Fruit fly (Drosophila melanogaster): ENCODE measurements around the gene CG6769.

The CG6769 gene

DNA sequence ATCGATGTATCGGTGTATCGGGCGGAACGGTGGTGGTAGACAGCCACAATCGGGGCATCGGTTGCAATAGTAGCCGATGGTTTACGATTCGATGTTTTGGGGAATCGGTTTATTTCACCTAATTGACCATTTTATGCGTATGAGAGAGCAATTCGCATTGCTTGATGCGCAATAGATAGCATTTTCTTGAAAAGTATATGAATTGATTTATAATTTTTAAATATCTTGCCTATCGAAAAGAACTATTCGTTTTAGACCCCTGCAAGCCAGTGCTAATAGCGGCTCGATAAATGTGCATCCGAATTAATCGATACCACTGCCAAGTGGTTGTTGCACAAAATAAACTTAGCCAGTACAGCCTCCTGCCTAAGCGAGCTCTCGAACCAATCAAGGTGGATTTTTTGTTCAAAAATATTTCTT is 26.4 kb downstream of the CG6769 start, which contains the start of gene mnb (continued):
- TF ChIP-seq CG4424 (GFP tag; optimal IDR thresholded peaks at IDR 0.05) (no peak), peb (GFP tag; IDR thresholded peaks at IDR 0.05) (no peak), cwo (GFP tag; optimal IDR thresholded peaks at IDR 0.05) (no peak), NFAT (GFP tag; IDR thresholded peaks at IDR 0.05) (no peak), CG10959 (GFP tag; IDR thresholded peaks at IDR 0.05) (no peak), CkIIα-i1 (GFP tag; IDR thresholded peaks at IDR 0.05) (no peak), ERR (GFP tag; optimal IDR thresholded peaks at IDR 0.05) (no peak), zen (tag; optimal IDR thresholded peaks at IDR 0.05) (peak; percentile 4), wor (GFP tag; IDR thresholded peaks at IDR 0.05) (no peak), CG8944 (GFP tag; optimal IDR thresholded peaks at IDR 0.05) (no peak), eve (GFP tag; optimal IDR thresholded peaks at IDR 0.05) (no peak), CG17829 (tag; optimal IDR thresholded peaks at IDR 0.05) (no peak), CG30020 (tag; optimal IDR thresholded peaks at IDR 0.05) (peak; percentile 1), CG8478 (optimal IDR thresholded peaks at IDR 0.05) (no peak), Opbp (GFP tag; IDR thresholded peaks at IDR 0.05; ENCODE audit: partially characterized antibody) (peak; percentile 98), CG12391 (tag; optimal IDR thresholded peaks at IDR 0.05) (peak; percentile 6), tgo (GFP tag; IDR thresholded peaks at IDR 0.05) (no peak), yki (optimal IDR thresholded peaks at IDR 0.05) (no peak), Scr (GFP tag; IDR thresholded peaks at IDR 0.05; ENCODE audit: partially characterized antibody) (peak; percentile 99), hth (optimal IDR thresholded peaks at IDR 0.05) (no peak), CG6765 (GFP tag; optimal IDR thresholded peaks at IDR 0.05) (no peak), Meics (GFP tag; optimal IDR thresholded peaks at IDR 0.05) (no peak), gsb-n (tag; optimal IDR thresholded peaks at IDR 0.05) (no peak), ssp (GFP tag; IDR thresholded peaks at IDR 0.05) (no peak), Ravus (GFP tag; IDR thresholded peaks at IDR 0.05) (no peak), PHDP (tag; optimal IDR thresholded peaks at IDR 0.05) (no peak), CG7987 (GFP tag; optimal IDR thresholded peaks at IDR 0.05) (no peak), chif (GFP tag; optimal IDR thresholded peaks at IDR 0.05) (no peak), nerfin-2 (GFP tag; IDR thresholded peaks at IDR 0.05; ENCODE audit: partially characterized antibody) (peak; percentile 99), org-1 (GFP tag; optimal IDR thresholded peaks at IDR 0.05) (no peak), Elba2 (GFP tag; optimal IDR thresholded peaks at IDR 0.05) (no peak), zen2 (GFP tag; IDR thresholded peaks at IDR 0.05; ENCODE audit: partially characterized antibody) (peak; percentile 97), Sry-β (GFP tag; optimal IDR thresholded peaks at IDR 0.05) (no peak), insv (GFP tag; optimal IDR thresholded peaks at IDR 0.05) (no peak), eyg (GFP tag; optimal IDR thresholded peaks at IDR 0.05) (no peak), Gug (GFP tag; IDR thresholded peaks at IDR 0.05) (peak; percentile 61; the same call in 2 of the 4 replicates), disco-r (GFP tag; optimal IDR thresholded peaks at IDR 0.05) (no peak), CG11093 (GFP tag; IDR thresholded peaks at IDR 0.05) (no peak), CTCF (GFP tag; optimal IDR thresholded peaks at IDR 0.05) (peak; percentile 51), z (GFP tag; IDR thresholded peaks at IDR 0.05) (no peak), Hmx (GFP tag; optimal IDR thresholded peaks at IDR 0.05) (no peak), CG14710 (tag; optimal IDR thresholded peaks at IDR 0.05) (peak; percentile 73), bigmax (GFP tag; optimal IDR thresholded peaks at IDR 0.05) (no peak), CG9437 (GFP tag; optimal IDR thresholded peaks at IDR 0.05) (no peak), CG5245 (GFP tag; optimal IDR thresholded peaks at IDR 0.05) (no peak), CG12071 (GFP tag; optimal IDR thresholded peaks at IDR 0.05) (no peak), Optix (GFP tag; IDR thresholded peaks at IDR 0.05) (no peak), CG13123 (GFP tag; optimal IDR thresholded peaks at IDR 0.05) (no peak), CG1832 (GFP tag; optimal IDR thresholded peaks at IDR 0.05) (no peak), Med (GFP tag) (peak; percentile 80), gro (GFP tag; optimal IDR thresholded peaks at IDR 0.05) (peak; percentile 11), pnt (GFP tag; optimal IDR thresholded peaks at IDR 0.05) (no peak), esg (GFP tag; conservative IDR thresholded peaks at IDR 0.05) (no peak), CG12299 (tag; optimal IDR thresholded peaks at IDR 0.05) (no peak)

All from whole organism, embryonic.